Worm (Caenorhabditis elegans) whole organism, L3 larva: ENCODE results near the gene mrpl-10.

Experiments used
- ZK546.5 ChIP-seq: sonication (generic microtip); optimal IDR thresholded peaks from 2 replicates; lab custom pipeline; 2017; ENCODE audit warnings: missing biosample characterization, missing genetic modification characterization
- egl-27 ChIP-seq: sonication (generic microtip); optimal IDR thresholded peaks from 4 replicates; lab custom pipeline; 2017; ENCODE audit warnings: missing biosample characterization, missing genetic modification reagents, missing genetic modification characterization
- lin-39 ChIP-seq: fragments of 150-350 bp; optimal IDR thresholded peaks from 2 replicates; lab custom pipeline; 2018; ENCODE audit warnings: missing biosample characterization, missing genetic modification reagents, missing genetic modification characterization
- nfya-1 ChIP-seq: sonication (generic microtip); optimal IDR thresholded peaks from 2 replicates; lab custom pipeline; 2017; ENCODE audit warnings: missing genetic modification characterization, mild to moderate bottlenecking, missing compliant biosample characterization, antibody characterized with exemption, moderate library complexity; ENCODE audit not compliant: insufficient read depth
- nhr-77 ChIP-seq: fragments of 150-350 bp; optimal IDR thresholded peaks from 2 replicates; lab custom pipeline; 2014; ENCODE audit warnings: missing biosample characterization, missing genetic modification characterization
- unc-39 ChIP-seq: sonication (generic microtip); optimal IDR thresholded peaks from 4 replicates; lab custom pipeline; 2017; ENCODE audit warnings: missing biosample characterization, missing genetic modification characterization
- unc-62 ChIP-seq: fragments of 150-350 bp; sonication (generic microtip); optimal IDR thresholded peaks from 4 replicates; lab custom pipeline; 2014; ENCODE audit warnings: missing biosample characterization, missing genetic modification reagents, missing genetic modification characterization

DNA sequence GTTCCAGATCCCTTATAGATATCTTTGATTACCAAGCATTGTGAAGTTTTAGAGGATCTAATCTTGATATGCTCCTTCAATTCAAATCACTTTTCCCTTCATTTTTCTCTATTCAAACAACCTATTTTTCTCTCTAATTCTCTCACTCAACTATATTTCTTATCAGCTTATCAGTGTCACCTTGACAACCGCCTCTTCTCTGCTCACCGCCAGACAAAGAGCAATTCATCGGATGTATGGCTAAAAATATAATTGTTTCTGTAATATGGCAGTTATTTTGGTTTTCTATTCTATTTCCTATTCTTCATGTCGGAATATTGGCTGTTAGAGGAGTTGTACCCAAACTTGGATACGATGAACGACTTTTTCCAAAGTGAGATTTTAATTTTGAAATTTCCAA is 28.6 kb downstream of the mrpl-10 start:
- TF ChIP-seq egl-27 (tag; lab: Kevin White, UChicago), result no peak
- TF ChIP-seq ZK546.5 (tag; lab: Kevin White, UChicago), result no peak
- TF ChIP-seq lin-39 (tag; lab: Kevin White, UChicago), result no peak
- TF ChIP-seq unc-62 (GFP tag; lab: Kevin White, UChicago), result no peak
- no peak for TF ChIP-seq nhr-77 (tag; lab: Kevin White, UChicago)
- no peak for TF ChIP-seq unc-39 (tag; lab: Kevin White, UChicago)
- no peak for TF ChIP-seq nfya-1 (tag; lab: Kevin White, UChicago)
